Worm (Caenorhabditis elegans) whole organism, young adult: ENCODE measurements around the gene let-716.

Experiments
- C06A6.2 ChIP-seq: fragments of 200-800 bp; sonication (Bioruptor generic); conservative IDR thresholded peaks from 2 replicates; pipeline ENCODE4 v1.3.6; 2022; ENCODE audit warnings: missing genetic modification characterization, missing compliant biosample characterization
- D2030.7 ChIP-seq: fragments of 200-800 bp; sonication (Bioruptor generic); IDR thresholded peaks from 2 replicates; pipeline ENCODE4 v1.3.6; 2022; ENCODE audit warnings: missing genetic modification reagents, missing genetic modification characterization, missing compliant biosample characterization
- F10E7.11 ChIP-seq: sonication (generic microtip); optimal IDR thresholded peaks from 2 replicates; lab custom pipeline; 2017; ENCODE audit warnings: mild to moderate bottlenecking, missing genetic modification characterization, moderate library complexity, missing compliant biosample characterization
- F22D6.2 ChIP-seq: sonication (generic microtip); optimal IDR thresholded peaks from 2 replicates; lab custom pipeline; 2016; ENCODE audit warnings: mild to moderate bottlenecking, missing genetic modification characterization, missing compliant biosample characterization
- F33H1.4 ChIP-seq: fragments of 200-800 bp; sonication (Bioruptor generic); IDR thresholded peaks from 2 replicates; pipeline ENCODE4 v1.3.6; 2022; ENCODE audit warnings: missing genetic modification reagents, missing genetic modification characterization, missing compliant biosample characterization
- F37B4.10 ChIP-seq: fragments of 200-800 bp; sonication (Bioruptor generic); IDR thresholded peaks from 2 replicates; pipeline ENCODE4 v1.3.6; 2022; ENCODE audit warnings: missing genetic modification characterization, missing compliant biosample characterization
- F39B2.1 ChIP-seq: fragments of 200-800 bp; sonication (Bioruptor generic); IDR thresholded peaks from 2 replicates; pipeline ENCODE4 v1.3.6; 2022; ENCODE audit warnings: missing genetic modification reagents, missing genetic modification characterization, missing compliant biosample characterization
- K11D2.4 ChIP-seq: fragments of 200-800 bp; sonication (Bioruptor generic); IDR thresholded peaks from 2 replicates; pipeline ENCODE4 v1.3.6; 2022; ENCODE audit warnings: missing genetic modification reagents, missing genetic modification characterization, missing compliant biosample characterization
- Y53G8AR.9 ChIP-seq: fragments of 200-800 bp; sonication (Bioruptor generic); conservative IDR thresholded peaks from 2 replicates; pipeline ENCODE4 v1.3.6; 2022; ENCODE audit warnings: missing genetic modification reagents, missing genetic modification characterization, missing compliant biosample characterization
- Y56A3A.18 ChIP-seq: fragments of 200-800 bp; sonication (Bioruptor generic); IDR thresholded peaks from 2 replicates; pipeline ENCODE4 v1.3.6; 2022; ENCODE audit warnings: missing genetic modification reagents, missing genetic modification characterization, missing compliant biosample characterization
- Y67H2A.10 ChIP-seq: fragments of 200-800 bp; sonication (Bioruptor generic); conservative IDR thresholded peaks from 2 replicates; pipeline ENCODE4 v1.3.6; 2022; ENCODE audit warnings: missing genetic modification reagents, missing genetic modification characterization, missing compliant biosample characterization
- Y95B8A.8 ChIP-seq: fragments of 200-800 bp; sonication (Bioruptor generic); IDR thresholded peaks from 2 replicates; pipeline ENCODE4 v1.3.6; 2022; ENCODE audit warnings: missing genetic modification reagents, missing genetic modification characterization, missing compliant biosample characterization
- ZK185.1 ChIP-seq: sonication (generic microtip); optimal IDR thresholded peaks from 2 replicates; lab custom pipeline; 2016; ENCODE audit warnings: mild to moderate bottlenecking, missing genetic modification characterization, missing compliant biosample characterization; ENCODE audit not compliant: poor library complexity, severe bottlenecking
- attf-6 ChIP-seq: fragments of 200-800 bp; sonication (Bioruptor generic); IDR thresholded peaks from 2 replicates; pipeline ENCODE4 v1.3.6; 2022; ENCODE audit warnings: missing genetic modification reagents, missing genetic modification characterization, missing compliant biosample characterization
- cebp-1 ChIP-seq, 2 experiments: fragments of 200-800 bp in 1 of 2; sonication (Bioruptor generic) in 1 of 2; sonication (generic microtip) in 1 of 2; IDR thresholded peaks in 1 of 2; optimal IDR thresholded peaks in 1 of 2; 2 replicates each; pipeline versions ENCODE4 v1.3.6 to Lab custom; 2017 to 2022; ENCODE audit warnings: missing compliant biosample characterization in 2 of 2, missing genetic modification characterization in 2 of 2, mild to moderate bottlenecking in 1 of 2, missing genetic modification reagents in 1 of 2, moderate library complexity in 1 of 2
- dox-1 ChIP-seq: fragments of 200-800 bp; sonication (Bioruptor generic); IDR thresholded peaks from 2 replicates; pipeline ENCODE4 v1.3.6; 2022; ENCODE audit warnings: missing genetic modification reagents, missing genetic modification characterization, missing compliant biosample characterization
- efl-1 ChIP-seq: fragments of 150-350 bp; optimal IDR thresholded peaks from 2 replicates; lab custom pipeline; 2014; ENCODE audit warnings: missing biosample characterization, missing genetic modification reagents, missing genetic modification characterization
- fkh-3 ChIP-seq: sonication (generic microtip); optimal IDR thresholded peaks from 2 replicates; lab custom pipeline; 2016; ENCODE audit warnings: mild to moderate bottlenecking, missing genetic modification characterization, missing compliant biosample characterization
- hmg-20 ChIP-seq: fragments of 200-800 bp; sonication (Bioruptor generic); IDR thresholded peaks from 2 replicates; pipeline ENCODE4 v1.3.6; 2022; ENCODE audit warnings: missing genetic modification reagents, missing genetic modification characterization, missing compliant biosample characterization
- hrde-1 ChIP-seq: sonication (generic microtip); optimal IDR thresholded peaks from 2 replicates; lab custom pipeline; 2016; ENCODE audit warnings: missing genetic modification characterization, mild to moderate bottlenecking, missing compliant biosample characterization, moderate library complexity, missing genotype, missing genetic modification reagents, borderline replicate concordance
- let-526 ChIP-seq: fragments of 200-800 bp; sonication (Bioruptor generic); IDR thresholded peaks from 2 replicates; pipeline ENCODE4 v1.3.6; 2022; ENCODE audit warnings: missing genetic modification reagents, missing genetic modification characterization, missing compliant biosample characterization
- lin-40 ChIP-seq: sonication (generic microtip); optimal IDR thresholded peaks from 2 replicates; lab custom pipeline; 2016; ENCODE audit warnings: missing genetic modification characterization, mild to moderate bottlenecking, missing compliant biosample characterization, missing genotype, missing genetic modification reagents
- lsl-1 ChIP-seq: fragments of 200-800 bp; sonication (Bioruptor generic); optimal IDR thresholded peaks from 2 replicates; lab custom pipeline; 2018; ENCODE audit warnings: mild to moderate bottlenecking, missing genetic modification characterization, moderate library complexity, missing compliant biosample characterization
- madf-6 ChIP-seq: fragments of 200-800 bp; sonication (Bioruptor generic); IDR thresholded peaks from 2 replicates; pipeline ENCODE4 v1.3.6; 2022; ENCODE audit warnings: missing genetic modification reagents, missing genetic modification characterization, missing compliant biosample characterization
- mcd-1 ChIP-seq: fragments of 200-800 bp; sonication (Bioruptor generic); IDR thresholded peaks from 2 replicates; pipeline ENCODE4 v1.3.6; 2022; ENCODE audit warnings: missing genetic modification reagents, missing genetic modification characterization, missing compliant biosample characterization
- pha-4 ChIP-seq: fragments of 150-350 bp; sonication (generic microtip); optimal IDR thresholded peaks from 2 replicates; lab custom pipeline; 2014; ENCODE audit warnings: missing biosample characterization, missing genetic modification reagents, missing genetic modification characterization
- rcor-1 ChIP-seq: fragments of 200-800 bp; sonication (Bioruptor generic); IDR thresholded peaks from 2 replicates; pipeline ENCODE4 v1.3.6; 2022; ENCODE audit warnings: missing genetic modification reagents, missing genetic modification characterization, missing compliant biosample characterization
- rec-8 ChIP-seq, 2 experiments: sonication (generic microtip); optimal IDR thresholded peaks; 2 replicates each; lab custom pipeline; 2016; ENCODE audit warnings: mild to moderate bottlenecking in 2 of 2, missing genetic modification characterization in 2 of 2, missing genetic modification reagents in 2 of 2, missing genotype in 2 of 2, missing biosample characterization in 1 of 2, missing compliant biosample characterization in 1 of 2, moderate library complexity in 1 of 2
- repo-1 ChIP-seq: sonication (generic microtip); optimal IDR thresholded peaks from 2 replicates; lab custom pipeline; 2017; ENCODE audit warnings: mild to moderate bottlenecking, missing genetic modification characterization, missing compliant biosample characterization
- rpc-1 ChIP-seq, 2 experiments: fragments of 150-350 bp in 1 of 2; sonication (generic microtip) in 1 of 2; optimal IDR thresholded peaks; 2 replicates each; lab custom pipeline; 2014 to 2018; ENCODE audit warnings: missing biosample characterization in 1 of 2, missing genetic modification characterization in 1 of 2, missing genetic modification reagents in 1 of 2, missing genotype in 1 of 2
- snpc-1.3 ChIP-seq: sonication (generic microtip); optimal IDR thresholded peaks from 2 replicates; lab custom pipeline; 2017; ENCODE audit warnings: missing genetic modification characterization, mild to moderate bottlenecking, missing compliant biosample characterization, antibody characterized with exemption, moderate library complexity, missing genotype, missing genetic modification reagents; ENCODE audit not compliant: insufficient read depth
- tbp1 ChIP-seq: fragments of 200-800 bp; sonication (Bioruptor generic); optimal IDR thresholded peaks from 2 replicates; lab custom pipeline; 2018; ENCODE audit warnings: mild to moderate bottlenecking, missing genetic modification characterization, missing compliant biosample characterization
- unc-62 ChIP-seq: fragments of 150-350 bp; optimal IDR thresholded peaks from 2 replicates; lab custom pipeline; 2014; ENCODE audit warnings: missing biosample characterization, missing genetic modification reagents, missing genetic modification characterization
- ztf-18 ChIP-seq: sonication (generic microtip); optimal IDR thresholded peaks from 2 replicates; lab custom pipeline; 2016; ENCODE audit warnings: missing genotype, mild to moderate bottlenecking, missing genetic modification characterization, missing compliant biosample characterization
- ztf-3 ChIP-seq: fragments of 200-800 bp; sonication (Bioruptor generic); optimal IDR thresholded peaks from 2 replicates; lab custom pipeline; 2018; ENCODE audit warnings: mild to moderate bottlenecking, missing genetic modification characterization, missing compliant biosample characterization

Gene let-716

ce11 chrIII:6379129-6379528 lies 4.2 kb upstream of the let-716 start, which contains the start of gene C16A3.6:
C16A3.6 (plus strand) TSS chrIII:6379212.
- TF ChIP-seq ztf-3 (GFP tag; lab: Kevin White, UChicago) (no peak), lsl-1 (GFP tag; lab: Kevin White, UChicago) (peak; percentile 25), dox-1 (GFP tag; lab: Robert Waterston, UW) (no peak), D2030.7 (GFP tag; lab: Robert Waterston, UW) (0 out of 2 replicates have a peak, but pooled peaks have one; percentile 19), repo-1 (peak; percentile 27), F37B4.10 (GFP tag; lab: Robert Waterston, UW) (no peak), rcor-1 (GFP tag; lab: Robert Waterston, UW) (0 out of 2 replicates have a peak, but pooled peaks have one; percentile 17), madf-6 (GFP tag; lab: Robert Waterston, UW) (no peak), snpc-1.3 (peak; percentile 13), Y95B8A.8 (GFP tag; lab: Robert Waterston, UW) (0 out of 2 replicates have a peak, but pooled peaks have one; percentile 19), Y67H2A.10 (no peak), cebp-1 (GFP tag; IDR thresholded peaks at IDR 0.05; lab: Robert Waterston, UW) (no peak), cebp-1 (tag; optimal IDR thresholded peaks at IDR 0.05; lab: Kevin White, UChicago) (peak; percentile 72), fkh-3 (tag; lab: Kevin White, UChicago) (no peak), efl-1 (GFP tag; lab: Kevin White, UChicago) (peak; percentile 39), pha-4 (tag; lab: Kevin White, UChicago) (no peak), ztf-18 (tag; lab: Kevin White, UChicago) (no peak), hmg-20 (GFP tag; lab: Robert Waterston, UW) (no peak), K11D2.4 (GFP tag; lab: Robert Waterston, UW) (no peak), lin-40 (tag; lab: Kevin White, UChicago) (peak; percentile 4), Y53G8AR.9 (GFP tag; lab: Robert Waterston, UW) (no peak), tbp1 (peak; percentile 15)
- TF ChIP-seq, all 124 proteins: peak for 10

- TF ChIP-seq rpc-1 (optimal IDR thresholded peaks at IDR 0.05; lab: Kevin White, UChicago) (no peak), rpc-1 (tag; optimal IDR thresholded peaks at IDR 0.05; lab: Kevin White, UChicago) (no peak), ZK185.1 (no peak), mcd-1 (GFP tag; lab: Robert Waterston, UW) (0 out of 2 replicates have a peak, but pooled peaks have one; percentile 11)
Observed at ce11 chrIII:6380472-6380871, 2.9 kb upstream of the let-716 start, which contains the start of gene C16A3.5. C16A3.5 (plus strand) TSS chrIII:6380772.

- TF ChIP-seq mcd-1 (GFP tag; lab: Robert Waterston, UW) (no peak), Y67H2A.10 (no peak), C06A6.2 (GFP tag; lab: Robert Waterston, UW) (no peak), hrde-1 (tag; lab: Kevin White, UChicago) (no peak)
Observed at ce11 chrIII:6381584-6382391, 1.6 kb upstream of the let-716 start, which contains the start of gene znf-622. znf-622 (plus strand) TSS chrIII:6381634.

- TF ChIP-seq rec-8 (tag; optimal IDR thresholded peaks at IDR 0.05; lab: Kevin White, UChicago): no peak
- peak; percentile 0 for TF ChIP-seq lsl-1 (GFP tag; lab: Kevin White, UChicago)
Observed at ce11 chrIII:6389533-6389932, 6.2 kb downstream of the let-716 start, which contains the start of gene C16A3.2. C16A3.2 (plus strand) TSS chrIII:6389833.

- TF ChIP-seq F22D6.2 (no peak), hrde-1 (tag; lab: Kevin White, UChicago) (no peak), unc-62 (GFP tag; lab: Kevin White, UChicago) (no peak), F10E7.11 (tag; lab: Kevin White, UChicago) (no peak), F33H1.4 (no peak), Y56A3A.18 (no peak), attf-6 (GFP tag; lab: Robert Waterston, UW) (no peak), let-526 (GFP tag; lab: Robert Waterston, UW) (no peak), F39B2.1 (GFP tag; lab: Robert Waterston, UW) (no peak)
Observed at ce11 chrIII:6390644-6391043, 7.3 kb downstream of the let-716 start, which contains the start of gene smrc-1. smrc-1 (plus strand) TSS chrIII:6390944.
